Worm (Caenorhabditis elegans): Measurements from ENCODE around the gene T24A6.17.
A peak's percentile ranks its signal among the peaks of the same experiment; 100 is the strongest.

T24A6.17 gene

DNA sequence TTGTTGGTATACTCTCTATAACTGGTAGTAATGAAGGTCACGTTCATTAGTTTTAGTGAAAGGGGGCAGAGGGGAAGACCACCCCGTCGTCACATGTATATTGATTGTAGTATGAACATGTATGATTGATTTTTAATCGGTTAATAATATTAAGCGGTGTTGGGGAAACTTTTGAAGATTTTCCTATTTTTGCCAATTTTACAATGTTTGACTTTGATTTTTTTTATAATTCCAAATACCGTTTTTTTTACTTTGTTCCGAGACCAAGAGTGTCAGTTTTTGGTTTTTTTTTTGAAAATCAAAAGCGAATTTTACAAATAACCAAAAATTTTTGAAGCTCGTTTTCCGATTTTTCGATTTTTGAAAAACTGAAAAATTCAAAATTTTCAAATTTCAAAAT, 29.0 kb downstream of the T24A6.17 start, which contains the start of gene nhr-221 (continued):
- no peak for TF ChIP-seq ZK337.2 (GFP tag; IDR thresholded peaks at IDR 0.05)
- no peak for TF ChIP-seq lin-15B (tag; optimal IDR thresholded peaks at IDR 0.05)
- TF ChIP-seq vab-7 (GFP tag; IDR thresholded peaks at IDR 0.05) = no peak
- TF ChIP-seq D1046.2 (GFP tag; IDR thresholded peaks at IDR 0.05) = no peak
- TF ChIP-seq tag-97 (GFP tag; IDR thresholded peaks at IDR 0.05) = no peak
- TF ChIP-seq mxl-2 (GFP tag; conservative IDR thresholded peaks at IDR 0.05) = no peak

DNA sequence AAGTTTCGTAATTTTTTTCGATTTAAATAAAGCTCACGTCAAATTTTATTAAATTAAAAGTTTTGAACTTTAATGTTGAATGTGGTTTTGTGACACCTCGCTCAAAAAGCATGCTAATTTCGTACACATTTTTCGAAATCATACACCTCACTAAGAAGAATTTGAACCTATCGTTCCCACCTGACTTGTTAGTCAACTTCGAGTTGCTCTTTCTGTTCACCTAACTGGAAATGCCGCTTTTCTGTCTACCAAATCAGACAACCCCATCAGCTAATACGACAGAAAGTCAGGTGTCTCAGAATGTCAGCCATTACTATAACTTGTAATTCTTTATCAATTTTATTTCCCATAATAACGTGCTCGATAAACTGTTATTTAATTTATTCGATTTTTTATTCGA, 33.8 kb downstream of the T24A6.17 start, which contains the start of gene srbc-66:
srbc-66 (plus strand) TSS at position 301 of the 400 bp plus-strand sequence.
- TF ChIP-seq pqm-1 (tag; optimal IDR thresholded peaks at IDR 0.05) (no peak), tra-1 (GFP tag; IDR thresholded peaks at IDR 0.05) (no peak), zip-11 (GFP tag; IDR thresholded peaks at IDR 0.05) (no peak), daf-8 (GFP tag; IDR thresholded peaks at IDR 0.05) (no peak), zip-2 (tag; optimal IDR thresholded peaks at IDR 0.05) (no peak), Y75B8A.6 (GFP tag; IDR thresholded peaks at IDR 0.05) (no peak), nhr-10 (tag; optimal IDR thresholded peaks at IDR 0.05) (no peak), lin-1 (GFP tag; IDR thresholded peaks at IDR 0.05) (no peak), mxl-2 (GFP tag; conservative IDR thresholded peaks at IDR 0.05) (no peak), lin-38 (GFP tag; IDR thresholded peaks at IDR 0.05) (no peak), ama-1 (optimal IDR thresholded peaks at IDR 0.05) (no peak), unc-39 (tag; optimal IDR thresholded peaks at IDR 0.05) (no peak), saeg-2 (GFP tag; IDR thresholded peaks at IDR 0.05) (no peak), dpl-1 (GFP tag; optimal IDR thresholded peaks at IDR 0.05) (no peak), mes-2 (tag; optimal IDR thresholded peaks at IDR 0.05; ENCODE audit: poor library complexity, severe bottlenecking) (no peak), egl-43 (GFP tag; IDR thresholded peaks at IDR 0.05) (no peak), T26A8.4 (GFP tag; IDR thresholded peaks at IDR 0.05) (no peak), tag-97 (GFP tag; IDR thresholded peaks at IDR 0.05) (no peak), cey-2 (tag; optimal IDR thresholded peaks at IDR 0.05; ENCODE audit: borderline replicate concordance, insufficient read depth) (no peak), lsy-2 (tag; optimal IDR thresholded peaks at IDR 0.05) (no peak)

DNA sequence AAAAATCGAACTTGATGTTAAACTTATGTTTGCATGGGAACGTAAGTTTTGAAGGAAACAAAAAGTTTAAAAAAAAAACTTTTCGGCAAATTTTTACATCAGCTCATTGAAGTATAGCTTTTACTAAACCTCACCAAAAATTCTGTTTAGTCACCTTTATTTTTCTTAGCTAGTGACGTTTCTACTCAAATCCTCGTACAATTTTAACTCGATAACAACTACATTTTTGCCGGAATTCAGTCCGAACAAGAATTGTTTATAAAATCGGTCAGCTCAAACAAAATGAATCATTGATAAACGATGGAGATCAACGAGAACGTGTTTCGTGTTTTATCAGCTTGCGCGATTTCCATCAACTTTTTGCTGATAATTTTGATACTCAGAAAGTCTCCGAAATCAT, 37.4 kb downstream of the T24A6.17 start, which contains the start of gene str-260:
str-260 (plus strand) TSS at position 301 of the 400 bp plus-strand sequence.
- TF ChIP-seq F37D6.2 (tag; optimal IDR thresholded peaks at IDR 0.05) (no peak), snpc-1.2 (GFP tag; IDR thresholded peaks at IDR 0.05) (no peak), hmg-1.1 (GFP tag; IDR thresholded peaks at IDR 0.05) (no peak), mdt-29 (GFP tag; IDR thresholded peaks at IDR 0.05) (no peak), sdz-12 (GFP tag; optimal IDR thresholded peaks at IDR 0.05) (no peak), nhr-42 (GFP tag; IDR thresholded peaks at IDR 0.05) (no peak), hlh-30 (tag; optimal IDR thresholded peaks at IDR 0.05; ENCODE audit: insufficient read depth) (no peak), Y75B8A.6 (GFP tag; IDR thresholded peaks at IDR 0.05) (no peak), dmd-6 (GFP tag; IDR thresholded peaks at IDR 0.05) (no peak), ZK546.5 (tag; optimal IDR thresholded peaks at IDR 0.05) (no peak)

DNA sequence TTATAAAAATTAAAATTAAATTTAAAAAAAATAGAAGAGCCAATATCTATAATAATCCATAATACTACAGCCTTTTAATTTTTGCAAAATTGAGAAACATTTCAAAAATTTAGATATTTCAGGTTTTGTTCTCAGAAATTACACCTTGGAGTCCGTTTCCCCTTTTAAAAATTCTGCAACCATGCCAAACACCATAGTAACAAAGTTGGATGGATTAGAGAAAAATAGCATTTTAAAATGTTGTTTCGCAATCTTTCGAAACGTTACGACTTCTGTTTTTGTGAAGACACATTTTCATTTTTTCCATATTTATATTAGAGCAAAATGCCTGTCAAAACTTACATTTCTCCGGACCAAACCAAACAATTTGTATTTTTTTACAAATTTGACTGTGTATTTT, 39.3 kb downstream of the T24A6.17 start, which contains the start of gene T24A6.7:
T24A6.7 (plus strand) TSS at position 301 of the 400 bp plus-strand sequence.
- TF ChIP-seq dmd-9 (GFP tag; IDR thresholded peaks at IDR 0.05) = no peak
- TF ChIP-seq pqm-1 (tag; optimal IDR thresholded peaks at IDR 0.05) = no peak

DNA sequence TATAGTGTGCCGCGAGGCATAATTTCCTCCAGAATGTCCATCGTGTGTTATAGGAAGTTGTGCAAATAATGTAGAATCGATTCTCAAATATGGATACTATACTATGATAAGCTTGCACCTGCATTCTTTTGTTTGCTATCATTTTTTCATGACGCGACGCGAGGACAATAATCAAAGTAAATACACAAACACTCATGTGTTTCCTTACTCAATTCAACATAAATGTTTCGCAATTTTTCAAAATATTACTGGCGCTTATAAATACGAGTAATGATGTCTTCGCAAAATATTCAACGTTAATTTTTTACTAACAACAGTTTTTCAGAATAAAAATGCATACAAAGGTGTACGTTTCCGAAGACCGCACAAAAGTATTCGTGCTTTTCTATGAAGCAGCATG, 41.0 kb downstream of the T24A6.17 start, which contains the start of gene irg-1:
irg-1 (plus strand) TSS at position 326 of the 400 bp plus-strand sequence.
- peak; percentile 4 for TF ChIP-seq pqm-1 (tag; optimal IDR thresholded peaks at IDR 0.05)
- no peak for TF ChIP-seq ceh-28 (tag; optimal IDR thresholded peaks at IDR 0.05)
- no peak for TF ChIP-seq hif-1 (tag; optimal IDR thresholded peaks at IDR 0.05)
- TF ChIP-seq lin-38 (GFP tag; IDR thresholded peaks at IDR 0.05) = no peak
- no peak for TF ChIP-seq nhr-42 (GFP tag; IDR thresholded peaks at IDR 0.05)
- no peak for TF ChIP-seq skn-1 (tag; optimal IDR thresholded peaks at IDR 0.05)
- no peak for TF ChIP-seq nhr-11 (tag; optimal IDR thresholded peaks at IDR 0.05)
- peak; percentile 54 for TF ChIP-seq nhr-28 (tag; optimal IDR thresholded peaks at IDR 0.05)
- no peak for TF ChIP-seq rbr-2 (tag; optimal IDR thresholded peaks at IDR 0.05)
- no peak for TF ChIP-seq pha-4 (GFP tag; IDR thresholded peaks at IDR 0.05)
- TF ChIP-seq pha-4 (tag; optimal IDR thresholded peaks at IDR 0.05) = peak; percentile 30
- TF ChIP-seq nhr-10 (tag; optimal IDR thresholded peaks at IDR 0.05) = no peak
- TF ChIP-seq unc-130 (GFP tag; optimal IDR thresholded peaks at IDR 0.05) = no peak
- TF ChIP-seq ZK337.2 (GFP tag; IDR thresholded peaks at IDR 0.05) = no peak
- no peak for TF ChIP-seq lin-13 (GFP tag; optimal IDR thresholded peaks at IDR 0.05)
- no peak for TF ChIP-seq Y48G9A.11 (GFP tag; IDR thresholded peaks at IDR 0.05)
- TF ChIP-seq lin-29 (GFP tag; IDR thresholded peaks at IDR 0.05) = no peak
